Fruit fly (Drosophila melanogaster) whole organism, pupa: ENCODE data around the gene Syt4.

ENCODE experiments used
- CG12605 ChIP-seq: fragments of 200-800 bp; sonication (Bioruptor generic); IDR thresholded peaks from 2 replicates; pipeline ENCODE4 v1.3.6; 2022; ENCODE audit warnings: missing biosample characterization, missing genetic modification characterization
- CG17806 ChIP-seq: fragments of 200-800 bp; sonication (Bioruptor generic); optimal IDR thresholded peaks from 2 replicates; lab custom pipeline; 2018; ENCODE audit warnings: missing biosample characterization, mild to moderate bottlenecking, missing genetic modification characterization, moderate library complexity
- EcR ChIP-seq: fragments of 200-800 bp; sonication (Bioruptor generic); optimal IDR thresholded peaks from 3 replicates; lab custom pipeline; 2019; ENCODE audit warnings: missing biosample characterization, missing genetic modification characterization, mild to moderate bottlenecking, moderate library complexity, missing genetic modification reagents

dm6 chr3R:7285662-7286061 lies 19.8 kb downstream of the Syt4 start, which contains the start of gene RacGAP84C:
- TF ChIP-seq CG12605 (GFP tag; lab: Robert Waterston, UW) (no peak), CG17806 (tag; lab: Kevin White, UChicago) (no peak), EcR (GFP tag; lab: Kevin White, UChicago) (no peak)
